Comparison of ENCODE assay signal across 3 worm cellular contexts in the genomic region with DNA sequence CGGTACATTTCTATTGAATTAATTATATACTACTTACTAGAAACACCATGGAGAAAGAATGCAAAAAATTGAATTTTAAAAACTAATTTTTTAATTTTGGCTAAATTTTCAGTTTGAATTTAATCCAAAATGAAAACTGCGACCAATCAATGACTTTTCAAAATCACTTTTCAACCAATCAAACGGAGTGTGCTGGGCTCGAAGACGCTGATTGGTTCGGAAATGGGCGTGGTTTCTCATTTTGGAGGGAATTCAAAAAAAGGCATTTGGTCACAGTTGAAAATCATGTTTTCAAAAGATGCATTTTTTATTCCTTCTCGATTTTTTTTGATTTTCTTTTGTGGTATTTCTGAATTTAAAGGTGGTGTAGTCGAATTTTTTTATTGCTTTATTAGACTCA.
TF ChIP-seq lines count a peak whose summit lies in the region.

No protein-coding gene starts in this region.

TF ChIP-seq in whole organism, L3 larva, 47 proteins besides CTCF, POLR2A, EP300 and RAD21:
- peak; percentile 71 for TF ChIP-seq nfya-1 (tag; optimal IDR thresholded peaks at IDR 0.05; lab: Kevin White, UChicago; ENCODE audit: insufficient read depth)
- TF ChIP-seq ZK546.5 (tag; optimal IDR thresholded peaks at IDR 0.05; lab: Kevin White, UChicago), result no peak
TF ChIP-seq in whole organism, L3 larva: peak in this region for 1.

TF ChIP-seq in whole organism, late embryonic, 69 proteins besides CTCF, POLR2A, EP300 and RAD21:
- TF ChIP-seq ets-4 (tag; optimal IDR thresholded peaks at IDR 0.05; lab: Kevin White, UChicago) (no peak), ceh-31 (tag; optimal IDR thresholded peaks at IDR 0.05; lab: Kevin White, UChicago) (no peak), sox-4 (tag; optimal IDR thresholded peaks at IDR 0.05; lab: Kevin White, UChicago) (no peak), odd-2 (tag; optimal IDR thresholded peaks at IDR 0.05; lab: Kevin White, UChicago) (no peak), ama-1 (optimal IDR thresholded peaks at IDR 0.05; lab: Kevin White, UChicago) (no peak), ceh-19 (GFP tag; optimal IDR thresholded peaks at IDR 0.05; lab: Kevin White, UChicago) (no peak), unc-86 (tag; optimal IDR thresholded peaks at IDR 0.05; lab: Kevin White, UChicago) (no peak), nfya-1 (tag; optimal IDR thresholded peaks at IDR 0.05; lab: Kevin White, UChicago) (peak; percentile 73)

TF ChIP-seq in whole organism, young adult, 124 proteins besides CTCF, POLR2A, EP300 and RAD21:
- TF ChIP-seq nfyb-1 (GFP tag; IDR thresholded peaks at IDR 0.05; lab: Robert Waterston, UW) (0 out of 2 replicates have a peak, but pooled peaks have one; percentile 36), ceh-100 (GFP tag; IDR thresholded peaks at IDR 0.05; lab: Robert Waterston, UW) (no peak), C06A6.2 (GFP tag; conservative IDR thresholded peaks at IDR 0.05; lab: Robert Waterston, UW) (no peak), madf-8 (GFP tag; conservative IDR thresholded peaks at IDR 0.05; lab: Robert Waterston, UW) (no peak), K12H6.12 (tag; optimal IDR thresholded peaks at IDR 0.05; lab: Kevin White, UChicago) (no peak), fkh-3 (tag; optimal IDR thresholded peaks at IDR 0.05; lab: Kevin White, UChicago) (no peak), him-1 (tag; optimal IDR thresholded peaks at IDR 0.05; lab: Kevin White, UChicago) (no peak), pbrm-1 (GFP tag; IDR thresholded peaks at IDR 0.05; lab: Robert Waterston, UW) (no peak)
